Worm (Caenorhabditis elegans) whole organism, L1 larva: ENCODE data around the gene F09C12.8.

Source experiments
- C16A3.4 ChIP-seq: fragments of 150-350 bp; optimal IDR thresholded peaks from 2 replicates; lab custom pipeline; 2014; ENCODE audit warnings: missing biosample characterization, missing genetic modification characterization
- C34B4.2 ChIP-seq: sonication (generic microtip); optimal IDR thresholded peaks from 2 replicates; lab custom pipeline; 2017; ENCODE audit warnings: mild to moderate bottlenecking, missing genetic modification characterization, missing compliant biosample characterization
- F16B12.6 ChIP-seq: fragments of 150-350 bp; optimal IDR thresholded peaks from 2 replicates; lab custom pipeline; 2014; ENCODE audit warnings: missing biosample characterization, missing genetic modification characterization
- Y116A8C.19 ChIP-seq: sonication (generic microtip); optimal IDR thresholded peaks from 2 replicates; lab custom pipeline; 2016; ENCODE audit warnings: missing compliant biosample characterization, missing genetic modification characterization, borderline replicate concordance
- aha-1 ChIP-seq: fragments of 150-350 bp; optimal IDR thresholded peaks from 2 replicates; lab custom pipeline; 2014; ENCODE audit warnings: missing biosample characterization, missing genetic modification characterization
- alr-1 ChIP-seq: fragments of 200-800 bp; sonication (Bioruptor generic); optimal IDR thresholded peaks from 2 replicates; lab custom pipeline; 2018; ENCODE audit warnings: borderline replicate concordance, mild to moderate bottlenecking, missing genetic modification characterization, missing compliant biosample characterization
- aly-2 ChIP-seq: fragments of 150-350 bp; optimal IDR thresholded peaks from 2 replicates; lab custom pipeline; 2014; ENCODE audit warnings: missing biosample characterization, missing genetic modification characterization
- ama-1 ChIP-seq: fragments of 150-350 bp; optimal IDR thresholded peaks from 2 replicates; lab custom pipeline; 2014
- ceh-63 ChIP-seq: fragments of 200-800 bp; sonication (Bioruptor generic); optimal IDR thresholded peaks from 2 replicates; lab custom pipeline; 2018; ENCODE audit warnings: mild to moderate bottlenecking, missing genetic modification characterization, missing compliant biosample characterization
- ceh-8 ChIP-seq: fragments of 200-800 bp; sonication (Bioruptor generic); optimal IDR thresholded peaks from 2 replicates; lab custom pipeline; 2018; ENCODE audit warnings: mild to moderate bottlenecking, missing genetic modification characterization, moderate library complexity, missing compliant biosample characterization
- ceh-82 ChIP-seq, 3 experiments: fragments of 150-350 bp in 1 of 3; sonication (generic microtip) in 2 of 3; optimal IDR thresholded peaks; 2 replicates each; lab custom pipeline; 2014 to 2017; ENCODE audit warnings: missing biosample characterization in 3 of 3, missing genetic modification characterization in 3 of 3
- ceh-90 ChIP-seq: sonication (generic microtip); optimal IDR thresholded peaks from 2 replicates; lab custom pipeline; 2016; ENCODE audit warnings: missing genetic modification characterization, missing compliant biosample characterization
- egl-27 ChIP-seq, 2 experiments: fragments of 150-350 bp in 1 of 2; sonication (generic microtip); optimal IDR thresholded peaks; 3 replicates each; lab custom pipeline; 2017 to 2018; ENCODE audit warnings: missing biosample characterization in 2 of 2, missing genetic modification characterization in 2 of 2, missing genetic modification reagents in 2 of 2
- elt-2 ChIP-seq: sonication (generic microtip); optimal IDR thresholded peaks from 2 replicates; lab custom pipeline; 2016; ENCODE audit warnings: missing genetic modification characterization, mild to moderate bottlenecking, inconsistent platforms, missing compliant biosample characterization, missing genetic modification reagents
- fkh-10 ChIP-seq: sonication (generic microtip); optimal IDR thresholded peaks from 2 replicates; lab custom pipeline; 2017; ENCODE audit warnings: missing biosample characterization, missing genetic modification reagents, missing genetic modification characterization
- hlh-17 ChIP-seq: fragments of 200-800 bp; sonication (Bioruptor generic); optimal IDR thresholded peaks from 2 replicates; lab custom pipeline; 2018; ENCODE audit warnings: missing genetic modification characterization, mild to moderate bottlenecking, missing compliant biosample characterization, moderate library complexity, borderline replicate concordance
- hpl-2 ChIP-seq: fragments of 150-350 bp; optimal IDR thresholded peaks from 2 replicates; lab custom pipeline; 2014; ENCODE audit warnings: missing biosample characterization, missing genetic modification reagents, missing genetic modification characterization
- irx-1 ChIP-seq: sonication (generic microtip); optimal IDR thresholded peaks from 2 replicates; lab custom pipeline; 2016; ENCODE audit warnings: missing genetic modification characterization, missing compliant biosample characterization
- jun-1 ChIP-seq: fragments of 150-350 bp; optimal IDR thresholded peaks from 2 replicates; lab custom pipeline; 2014; ENCODE audit warnings: missing biosample characterization, missing genetic modification reagents, missing genetic modification characterization
- lin-14 ChIP-seq: fragments of 200-800 bp; sonication (Bioruptor generic); optimal IDR thresholded peaks from 2 replicates; lab custom pipeline; 2018; ENCODE audit warnings: mild to moderate bottlenecking, missing genetic modification characterization, moderate library complexity, missing compliant biosample characterization
- nhr-11 ChIP-seq: fragments of 150-350 bp; optimal IDR thresholded peaks from 2 replicates; lab custom pipeline; 2014; ENCODE audit warnings: missing biosample characterization, missing genetic modification characterization
- nhr-20 ChIP-seq: sonication (generic microtip); optimal IDR thresholded peaks from 2 replicates; lab custom pipeline; 2016; ENCODE audit warnings: mild to moderate bottlenecking, missing genetic modification characterization, missing compliant biosample characterization
- nhr-47 ChIP-seq: sonication (generic microtip); optimal IDR thresholded peaks from 2 replicates; lab custom pipeline; 2016; ENCODE audit warnings: mild to moderate bottlenecking, missing genetic modification characterization, moderate library complexity, missing compliant biosample characterization
- nhr-84 ChIP-seq: sonication (generic microtip); optimal IDR thresholded peaks from 2 replicates; lab custom pipeline; 2017; ENCODE audit warnings: missing biosample characterization, missing genetic modification characterization
- nhr-85 ChIP-seq: sonication (generic microtip); peaks from one replicate; lab custom pipeline; 2016; ENCODE audit warnings: missing genetic modification characterization, inconsistent platforms, missing compliant biosample characterization
- pag-3 ChIP-seq: sonication (generic microtip); optimal IDR thresholded peaks from 2 replicates; lab custom pipeline; 2017; ENCODE audit warnings: missing genetic modification characterization, mild to moderate bottlenecking, missing compliant biosample characterization, antibody characterized with exemption, borderline replicate concordance; ENCODE audit not compliant: insufficient read depth
- rnt-1 ChIP-seq: sonication (generic microtip); optimal IDR thresholded peaks from 2 replicates; lab custom pipeline; 2016; ENCODE audit warnings: mild to moderate bottlenecking, missing genetic modification characterization, moderate library complexity, missing compliant biosample characterization
- skn-1 ChIP-seq: fragments of 150-350 bp; optimal IDR thresholded peaks from 2 replicates; lab custom pipeline; 2014; ENCODE audit warnings: missing biosample characterization, missing genetic modification characterization
- snpc-4 ChIP-seq: fragments of 150-350 bp; optimal IDR thresholded peaks from 2 replicates; lab custom pipeline; 2014; ENCODE audit warnings: missing biosample characterization, missing genetic modification characterization
- snu-23 ChIP-seq: sonication (generic microtip); optimal IDR thresholded peaks from 2 replicates; lab custom pipeline; 2016; ENCODE audit warnings: missing genetic modification characterization, missing compliant biosample characterization
- sptf-1 ChIP-seq: fragments of 150-350 bp; optimal IDR thresholded peaks from 2 replicates; lab custom pipeline; 2014; ENCODE audit warnings: missing biosample characterization, missing genetic modification characterization
- sup-37 ChIP-seq: fragments of 200-800 bp; sonication (Bioruptor generic); optimal IDR thresholded peaks from 2 replicates; lab custom pipeline; 2018; ENCODE audit warnings: mild to moderate bottlenecking, missing genetic modification characterization, missing compliant biosample characterization
- tbx-2 ChIP-seq: sonication (generic microtip); optimal IDR thresholded peaks from 2 replicates; lab custom pipeline; 2016; ENCODE audit warnings: missing genetic modification characterization, missing compliant biosample characterization
- unc-130 ChIP-seq: fragments of 150-350 bp; optimal IDR thresholded peaks from 2 replicates; lab custom pipeline; 2017; ENCODE audit warnings: missing biosample characterization, missing genetic modification characterization, inconsistent platforms
- unc-62 ChIP-seq: fragments of 150-350 bp; optimal IDR thresholded peaks from 2 replicates; lab custom pipeline; 2014; ENCODE audit warnings: missing biosample characterization, missing genetic modification reagents, missing genetic modification characterization
- vab-15 ChIP-seq: sonication (generic microtip); optimal IDR thresholded peaks from 2 replicates; lab custom pipeline; 2017; ENCODE audit warnings: missing genotype, mild to moderate bottlenecking, missing genetic modification characterization, missing compliant biosample characterization
- zag-1 ChIP-seq: fragments of 150-350 bp; optimal IDR thresholded peaks from 2 replicates; lab custom pipeline; 2014; ENCODE audit warnings: missing biosample characterization, missing genetic modification characterization
- zip-4 ChIP-seq: fragments of 200-800 bp; sonication (Bioruptor generic); optimal IDR thresholded peaks from 2 replicates; lab custom pipeline; 2018; ENCODE audit warnings: mild to moderate bottlenecking, missing genetic modification characterization, moderate library complexity, missing compliant biosample characterization

The F09C12.8 gene

DNA sequence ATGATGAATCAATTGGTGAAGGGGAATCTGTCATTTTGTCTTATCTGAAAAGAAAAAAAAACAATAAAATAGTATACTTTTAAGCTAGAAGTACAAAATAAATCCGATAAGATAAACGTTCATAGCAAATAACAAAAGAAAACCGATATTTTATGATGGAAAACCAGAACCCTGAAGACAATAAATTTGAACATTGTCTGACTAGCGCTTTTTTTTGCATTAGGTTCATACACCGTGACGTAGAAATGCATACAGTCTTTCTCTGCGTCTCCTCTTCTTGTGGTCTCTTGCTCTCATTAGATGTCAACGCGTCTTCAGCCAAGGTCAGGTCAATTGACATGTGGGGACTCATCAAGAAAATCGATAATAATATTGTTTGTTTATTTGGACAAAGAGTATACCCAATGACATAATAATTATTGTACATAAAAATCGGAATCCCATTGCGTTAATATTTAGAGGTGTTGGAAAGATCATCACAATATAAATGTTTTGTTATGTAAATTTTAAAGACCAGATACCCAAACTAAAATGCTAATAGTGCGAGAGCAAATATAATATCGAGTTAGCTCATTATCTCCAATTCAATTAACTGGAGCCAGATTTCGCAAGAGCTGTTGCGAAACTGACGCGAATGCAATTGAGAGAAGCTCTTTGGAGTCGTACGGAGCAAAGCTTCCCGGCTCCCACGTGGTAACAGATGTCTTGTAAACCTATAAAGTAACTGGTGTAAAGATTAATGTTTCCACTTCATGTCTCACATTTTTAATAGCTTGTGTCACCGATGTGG, 30.9 kb upstream of the F09C12.8 start, which contains the start of gene dsh-2 (continued):
- TF ChIP-seq alr-1 = no peak
- no peak for TF ChIP-seq ama-1 (lab: Kevin White, UChicago)
- peak; percentile 48 for TF ChIP-seq nhr-47 (tag; lab: Kevin White, UChicago)
- TF ChIP-seq nhr-11 (tag; lab: Kevin White, UChicago) = no peak
- peak; percentile 74 for TF ChIP-seq snu-23 (GFP tag; lab: Kevin White, UChicago)
- TF ChIP-seq skn-1 (tag; lab: Kevin White, UChicago) = peak; percentile 9
- peak; percentile 45 for TF ChIP-seq rnt-1 (tag; lab: Kevin White, UChicago)
- TF ChIP-seq elt-2 = peak; percentile 84
- no peak for TF ChIP-seq zip-4 (GFP tag; lab: Kevin White, UChicago)
- no peak for TF ChIP-seq jun-1 (tag; lab: Kevin White, UChicago)
- no peak for TF ChIP-seq irx-1
- no peak for TF ChIP-seq pag-3 (tag; lab: Kevin White, UChicago)
- peak; percentile 91 for TF ChIP-seq nhr-85 (tag; lab: Kevin White, UChicago)
- TF ChIP-seq ceh-82 (tag; optimal IDR thresholded peaks at IDR 0.05; lab: Kevin White, UChicago) = peak in 1 of 3 experiments; percentile 15
- no peak for TF ChIP-seq fkh-10
- TF ChIP-seq F16B12.6 (tag; lab: Kevin White, UChicago) = peak; percentile 83
- TF ChIP-seq unc-130 (tag; lab: Kevin White, UChicago) = peak; percentile 46
- no peak for TF ChIP-seq hpl-2 (GFP tag; lab: Kevin White, UChicago)
- TF ChIP-seq vab-15 (tag; lab: Kevin White, UChicago) = no peak
- no peak for TF ChIP-seq egl-27 (tag; optimal IDR thresholded peaks at IDR 0.05; lab: Kevin White, UChicago)
- peak; percentile 32 for TF ChIP-seq aly-2 (tag; lab: Kevin White, UChicago)
- no peak for TF ChIP-seq nhr-84 (tag; lab: Kevin White, UChicago)
- TF ChIP-seq tbx-2 = peak; percentile 43
- peak; percentile 70 for TF ChIP-seq nhr-20 (tag; lab: Kevin White, UChicago)
- peak; percentile 52 for TF ChIP-seq C16A3.4 (tag; lab: Kevin White, UChicago)
- no peak for TF ChIP-seq snpc-4 (tag; lab: Kevin White, UChicago)
- no peak for TF ChIP-seq C34B4.2 (tag; lab: Kevin White, UChicago)
- TF ChIP-seq ceh-8 (GFP tag; lab: Kevin White, UChicago) = no peak
- TF ChIP-seq sptf-1 = no peak
- no peak for TF ChIP-seq aha-1 (tag; lab: Kevin White, UChicago)
- peak; percentile 64 for TF ChIP-seq lin-14 (GFP tag; lab: Kevin White, UChicago)
- TF ChIP-seq unc-62 (GFP tag; lab: Kevin White, UChicago) = no peak
- no peak for TF ChIP-seq zag-1 (tag; lab: Kevin White, UChicago)

DNA sequence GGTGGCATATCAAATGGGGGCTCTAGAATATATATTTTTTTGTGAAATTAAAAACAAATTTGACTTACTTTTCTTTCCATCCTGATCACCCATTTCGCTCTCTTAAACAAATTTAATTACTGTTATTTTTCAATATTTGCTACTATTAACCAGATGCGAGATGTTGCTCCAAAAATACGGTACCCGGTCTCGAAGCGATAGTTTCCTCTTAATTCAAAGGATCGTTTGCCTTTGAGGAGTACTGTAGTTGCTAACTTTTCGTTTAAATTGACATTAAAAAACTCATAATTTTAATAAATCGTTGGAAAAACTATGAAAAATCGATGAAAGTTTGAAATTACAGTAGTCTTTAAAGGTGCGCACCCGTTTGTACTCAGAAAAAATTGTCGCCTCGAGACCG, 28.8 kb upstream of the F09C12.8 start, which contains the start of gene C04G6.4:
Gene C04G6.4 (minus strand): TSS at position 101 of the 400 bp plus-strand sequence.
- TF ChIP-seq sup-37 = no peak
- TF ChIP-seq nhr-47 (tag; lab: Kevin White, UChicago) = no peak
- TF ChIP-seq unc-130 (tag; lab: Kevin White, UChicago) = no peak
- no peak for TF ChIP-seq unc-62 (GFP tag; lab: Kevin White, UChicago)
- TF ChIP-seq hlh-17 (GFP tag; lab: Kevin White, UChicago) = no peak
- TF ChIP-seq ceh-63 (GFP tag; lab: Kevin White, UChicago) = no peak
- no peak for TF ChIP-seq ceh-90
- no peak for TF ChIP-seq snu-23 (GFP tag; lab: Kevin White, UChicago)
- TF ChIP-seq F16B12.6 (tag; lab: Kevin White, UChicago) = no peak
- no peak for TF ChIP-seq aly-2 (tag; lab: Kevin White, UChicago)
- no peak for TF ChIP-seq sptf-1
- TF ChIP-seq pag-3 (tag; lab: Kevin White, UChicago) = no peak
- TF ChIP-seq egl-27 (tag; optimal IDR thresholded peaks at IDR 0.05; lab: Kevin White, UChicago) = no peak
- TF ChIP-seq skn-1 (tag; lab: Kevin White, UChicago) = no peak
- TF ChIP-seq Y116A8C.19 (tag; lab: Kevin White, UChicago) = no peak
